Worm (Caenorhabditis elegans): ENCODE measurements around the gene M199.134.

M199.134 gene

ce11 chrIV:15063789-15064188 lies 49.2 kb downstream of the M199.134 start:
- TF ChIP-seq ztf-4 (tag; optimal IDR thresholded peaks at IDR 0.05) (no peak), nhr-11 (tag; optimal IDR thresholded peaks at IDR 0.05) (no peak), nhr-67 (tag; optimal IDR thresholded peaks at IDR 0.05) (no peak), unc-62 (GFP tag; optimal IDR thresholded peaks at IDR 0.05) (no peak), egl-27 (tag; optimal IDR thresholded peaks at IDR 0.05) (no peak), ZK546.5 (tag; optimal IDR thresholded peaks at IDR 0.05) (no peak), nhr-43 (tag; optimal IDR thresholded peaks at IDR 0.05; ENCODE audit: poor library complexity, severe bottlenecking) (no peak), lin-39 (tag; optimal IDR thresholded peaks at IDR 0.05) (no peak), snpc-4 (tag; optimal IDR thresholded peaks at IDR 0.05) (no peak), ztf-11 (tag; optimal IDR thresholded peaks at IDR 0.05) (no peak), tbx-2 (tag; optimal IDR thresholded peaks at IDR 0.05) (no peak), aly-2 (tag; optimal IDR thresholded peaks at IDR 0.05) (no peak), fkh-2 (tag; optimal IDR thresholded peaks at IDR 0.05) (no peak), nhr-77 (tag; optimal IDR thresholded peaks at IDR 0.05) (no peak), R02D3.7 (tag; optimal IDR thresholded peaks at IDR 0.05) (no peak)
